Fruit fly (Drosophila melanogaster) whole organism, embryonic: ENCODE results near the gene jagn.
A peak's percentile ranks its signal among the peaks of the same experiment; 100 is the strongest.

Experiments
- Bdp1 ChIP-seq: fragments of 200-800 bp; sonication (Bioruptor generic); optimal IDR thresholded peaks from 3 replicates; lab custom pipeline; 2016; ENCODE audit warnings: missing biosample characterization, missing genetic modification characterization
- Bteb2 ChIP-seq: fragments of 200-800 bp; sonication (Bioruptor generic); optimal IDR thresholded peaks from 2 replicates; lab custom pipeline; 2016; ENCODE audit warnings: missing biosample characterization, missing genetic modification characterization
- C15 ChIP-seq: fragments of 200-800 bp; sonication (Bioruptor generic); IDR thresholded peaks from 3 replicates; pipeline ENCODE4 v1.3.6; 2022; ENCODE audit warnings: missing biosample characterization, missing genetic modification characterization
- CG10147 ChIP-seq: fragments of 200-800 bp; sonication (Bioruptor generic); optimal IDR thresholded peaks from 2 replicates; lab custom pipeline; 2019; ENCODE audit warnings: missing biosample characterization, mild to moderate bottlenecking, missing genetic modification characterization, moderate library complexity
- CG10543 ChIP-seq: fragments of 200-800 bp; sonication (Bioruptor generic); optimal IDR thresholded peaks from 3 replicates; lab custom pipeline; 2017; ENCODE audit warnings: missing biosample characterization, mild to moderate bottlenecking, missing genetic modification characterization, moderate library complexity
- CG10565 ChIP-seq: fragments of 200-800 bp; sonication (Bioruptor generic); optimal IDR thresholded peaks from 3 replicates; lab custom pipeline; 2016; ENCODE audit warnings: missing biosample characterization, mild to moderate bottlenecking, missing genetic modification characterization
- CG11504 ChIP-seq: fragments of 200-800 bp; sonication (Bioruptor generic); optimal IDR thresholded peaks from 3 replicates; lab custom pipeline; 2019; ENCODE audit warnings: missing biosample characterization, mild to moderate bottlenecking, missing genetic modification characterization, moderate library complexity
- CG12659 ChIP-seq: fragments of 200-800 bp; sonication (Bioruptor generic); optimal IDR thresholded peaks from 3 replicates; lab custom pipeline; 2017; ENCODE audit warnings: mild to moderate bottlenecking, missing biosample characterization, missing genetic modification reagents, missing genetic modification characterization
- CG12769 ChIP-seq: fragments of 200-800 bp; sonication (Bioruptor generic); optimal IDR thresholded peaks from 2 replicates; lab custom pipeline; 2019; ENCODE audit warnings: missing biosample characterization, mild to moderate bottlenecking, missing genetic modification characterization, moderate library complexity
- CG12942 ChIP-seq: fragments of 200-800 bp; sonication (Bioruptor generic); optimal IDR thresholded peaks from 3 replicates; lab custom pipeline; 2016; ENCODE audit warnings: missing biosample characterization, missing genetic modification characterization
- CG13287 ChIP-seq: fragments of 200-800 bp; sonication (Bioruptor generic); IDR thresholded peaks from 2 replicates; pipeline ENCODE4 v1.3.6; 2022; ENCODE audit warnings: missing biosample characterization, missing genetic modification characterization; ENCODE audit not compliant: partially characterized antibody
- CG13296 ChIP-seq: fragments of 200-800 bp; sonication (Bioruptor generic); optimal IDR thresholded peaks from 3 replicates; lab custom pipeline; 2018; ENCODE audit warnings: missing biosample characterization, mild to moderate bottlenecking, missing genetic modification characterization
- CG1647 ChIP-seq: fragments of 200-800 bp; sonication (Bioruptor generic); optimal IDR thresholded peaks from 3 replicates; lab custom pipeline; 2016; ENCODE audit warnings: missing biosample characterization, missing genetic modification characterization
- CG16779 ChIP-seq: fragments of 200-800 bp; sonication (Bioruptor generic); IDR thresholded peaks from 2 replicates; pipeline ENCODE4 v1.3.6; 2022; ENCODE audit warnings: missing biosample characterization, missing genetic modification characterization
- CG16863 ChIP-seq: fragments of 200-800 bp; sonication (Bioruptor generic); optimal IDR thresholded peaks from 3 replicates; lab custom pipeline; 2016; ENCODE audit warnings: missing biosample characterization, missing genetic modification characterization
- CG17912 ChIP-seq: fragments of 200-800 bp; sonication (Bioruptor generic); optimal IDR thresholded peaks from 2 replicates; lab custom pipeline; 2018; ENCODE audit warnings: missing biosample characterization, mild to moderate bottlenecking, missing genetic modification characterization
- CG18262 ChIP-seq: fragments of 200-800 bp; optimal IDR thresholded peaks from 3 replicates; lab custom pipeline; 2019; ENCODE audit warnings: missing biosample characterization, mild to moderate bottlenecking, missing genetic modification characterization, moderate library complexity
- CG18619 ChIP-seq: fragments of 200-800 bp; sonication (Bioruptor generic); optimal IDR thresholded peaks from 3 replicates; lab custom pipeline; 2017; ENCODE audit warnings: missing biosample characterization, mild to moderate bottlenecking, missing genetic modification characterization
- CG30431 ChIP-seq: fragments of 200-800 bp; sonication (Bioruptor generic); optimal IDR thresholded peaks from 2 replicates; lab custom pipeline; 2017; ENCODE audit warnings: missing biosample characterization, missing genetic modification characterization
- CG3281 ChIP-seq: fragments of 200-800 bp; sonication (Bioruptor generic); optimal IDR thresholded peaks from 3 replicates; lab custom pipeline; 2017; ENCODE audit warnings: missing biosample characterization, mild to moderate bottlenecking, missing genetic modification characterization
- CG4282 ChIP-seq: fragments of 200-800 bp; sonication (Bioruptor generic); optimal IDR thresholded peaks from 2 replicates; lab custom pipeline; 2016; ENCODE audit warnings: missing biosample characterization, missing genetic modification characterization
- CG4707 ChIP-seq: fragments of 200-800 bp; sonication (Bioruptor generic); optimal IDR thresholded peaks from 2 replicates; lab custom pipeline; 2018; ENCODE audit warnings: missing biosample characterization, mild to moderate bottlenecking, missing genetic modification characterization, moderate library complexity
- CG6683 ChIP-seq: fragments of 200-800 bp; sonication (Bioruptor generic); optimal IDR thresholded peaks from 2 replicates; lab custom pipeline; 2017; ENCODE audit warnings: missing biosample characterization, mild to moderate bottlenecking, missing genetic modification characterization, missing genetic modification reagents
- CG7745 ChIP-seq: fragments of 200-800 bp; sonication (Bioruptor generic); optimal IDR thresholded peaks from 2 replicates; lab custom pipeline; 2018; ENCODE audit warnings: missing biosample characterization, mild to moderate bottlenecking, missing genetic modification characterization, moderate library complexity
- Chrac-16 ChIP-seq: fragments of 200-800 bp; sonication (Bioruptor generic); optimal IDR thresholded peaks from 3 replicates; lab custom pipeline; 2016; ENCODE audit warnings: missing biosample characterization, missing genetic modification characterization
- D ChIP-seq, 2 experiments: fragments of 200-800 bp in 1 of 2; fragments of >200 bp in 1 of 2; sonication (Bioruptor generic) in 1 of 2; optimal IDR thresholded peaks; 2 replicates in 1 of 2; 3 replicates in 1 of 2; lab custom pipeline; 2017; ENCODE audit warnings: mild to moderate bottlenecking in 1 of 2, missing biosample characterization in 1 of 2, missing genetic modification characterization in 1 of 2, missing genetic modification reagents in 1 of 2
- D19A ChIP-seq: fragments of 200-800 bp; optimal IDR thresholded peaks from 3 replicates; lab custom pipeline; 2019; ENCODE audit warnings: missing biosample characterization, mild to moderate bottlenecking, missing genetic modification characterization, moderate library complexity
- Deaf1 ChIP-seq: fragments of 200-800 bp; optimal IDR thresholded peaks from 3 replicates; lab custom pipeline; 2019; ENCODE audit warnings: missing biosample characterization, mild to moderate bottlenecking, missing genetic modification characterization, moderate library complexity
- Dp ChIP-seq: fragments of 200-800 bp; sonication (Bioruptor generic); optimal IDR thresholded peaks from 2 replicates; lab custom pipeline; 2018; ENCODE audit warnings: missing biosample characterization, mild to moderate bottlenecking, missing genetic modification characterization, moderate library complexity
- GATAe ChIP-seq: fragments of 200-800 bp; sonication (Bioruptor generic); conservative IDR thresholded peaks from 2 replicates; pipeline ENCODE4 v1.3.6; 2022; ENCODE audit warnings: missing biosample characterization, missing genetic modification characterization
- HLHmδ ChIP-seq: fragments of 200-800 bp; sonication (Bioruptor generic); optimal IDR thresholded peaks from 2 replicates; lab custom pipeline; 2018; ENCODE audit warnings: missing biosample characterization, mild to moderate bottlenecking, missing genetic modification characterization, moderate library complexity
- Lim3 ChIP-seq: fragments of 200-800 bp; sonication (Bioruptor generic); IDR thresholded peaks from 2 replicates; pipeline ENCODE4 v1.3.6; 2022; ENCODE audit warnings: missing biosample characterization, missing genetic modification characterization
- MTF-1 ChIP-seq: fragments of 200-800 bp; sonication (Bioruptor generic); optimal IDR thresholded peaks from 2 replicates; lab custom pipeline; 2018; ENCODE audit warnings: missing biosample characterization, mild to moderate bottlenecking, missing genetic modification characterization, borderline replicate concordance
- Mrtf ChIP-seq: fragments of 200-800 bp; sonication (Bioruptor generic); IDR thresholded peaks from 3 replicates; pipeline ENCODE4 v1.3.6; 2022; ENCODE audit warnings: missing biosample characterization, missing genetic modification characterization
- Neu2 ChIP-seq: fragments of 200-800 bp; sonication (Bioruptor generic); optimal IDR thresholded peaks from 3 replicates; lab custom pipeline; 2016; ENCODE audit warnings: missing biosample characterization, missing genetic modification characterization, borderline replicate concordance
- Pdp1 ChIP-seq, 2 experiments: fragments of 200-800 bp; sonication (Bioruptor generic); optimal IDR thresholded peaks; 3 replicates each; lab custom pipeline; 2016; ENCODE audit warnings: missing biosample characterization in 2 of 2, missing genetic modification characterization in 2 of 2, mild to moderate bottlenecking in 1 of 2, moderate library complexity in 1 of 2
- Sin3A ChIP-seq: fragments of >200 bp; optimal IDR thresholded peaks from 2 replicates; lab custom pipeline; 2018
- Taf1 ChIP-seq: fragments of 200-800 bp; sonication (Bioruptor generic); IDR thresholded peaks from 2 replicates; pipeline ENCODE4 v1.3.6; 2022; ENCODE audit warnings: missing biosample characterization, missing genetic modification characterization
- Vsx1 ChIP-seq: fragments of 200-800 bp; sonication (Bioruptor generic); optimal IDR thresholded peaks from 2 replicates; lab custom pipeline; 2017; ENCODE audit warnings: missing biosample characterization, mild to moderate bottlenecking, missing genetic modification characterization, missing genetic modification reagents
- dati ChIP-seq: fragments of 200-800 bp; sonication (Bioruptor generic); IDR thresholded peaks from 2 replicates; pipeline ENCODE4 v1.3.6; 2022; ENCODE audit warnings: missing biosample characterization, missing genetic modification characterization
- ems ChIP-seq: fragments of 200-800 bp; sonication (Bioruptor generic); optimal IDR thresholded peaks from 3 replicates; lab custom pipeline; 2016; ENCODE audit warnings: missing biosample characterization, missing genetic modification characterization
- fru ChIP-seq: fragments of >200 bp; optimal IDR thresholded peaks from 2 replicates; lab custom pipeline; 2017
- hbn ChIP-seq: fragments of 200-800 bp; sonication (Bioruptor generic); IDR thresholded peaks from 2 replicates; pipeline ENCODE4 v1.3.6; 2022; ENCODE audit warnings: missing biosample characterization, missing genetic modification characterization; ENCODE audit not compliant: partially characterized antibody
- jing ChIP-seq: fragments of 200-800 bp; sonication (Bioruptor generic); optimal IDR thresholded peaks from 2 replicates; lab custom pipeline; 2018; ENCODE audit warnings: missing biosample characterization, mild to moderate bottlenecking, missing genetic modification characterization
- maf-S ChIP-seq: fragments of 200-800 bp; sonication (Bioruptor generic); optimal IDR thresholded peaks from 2 replicates; lab custom pipeline; 2016; ENCODE audit warnings: missing biosample characterization, missing genetic modification characterization
- mld ChIP-seq: fragments of 200-800 bp; sonication (Bioruptor generic); IDR thresholded peaks from 3 replicates; pipeline ENCODE4 v1.3.6; 2022; ENCODE audit warnings: missing biosample characterization, missing genetic modification characterization; ENCODE audit not compliant: partially characterized antibody
- psq ChIP-seq: fragments of 200-800 bp; sonication (Bioruptor generic); optimal IDR thresholded peaks from 2 replicates; lab custom pipeline; 2017; ENCODE audit warnings: missing biosample characterization, missing genetic modification characterization
- repo ChIP-seq: fragments of 200-800 bp; sonication (Bioruptor generic); optimal IDR thresholded peaks from 2 replicates; lab custom pipeline; 2016; ENCODE audit warnings: missing biosample characterization, missing genetic modification characterization
- sens-2 ChIP-seq: fragments of 200-800 bp; sonication (Bioruptor generic); IDR thresholded peaks from 2 replicates; pipeline ENCODE4 v1.3.6; 2022; ENCODE audit warnings: missing biosample characterization, missing genetic modification characterization
- seq ChIP-seq: fragments of 200-800 bp; sonication (Bioruptor generic); IDR thresholded peaks from 2 replicates; pipeline ENCODE4 v1.3.6; 2022; ENCODE audit warnings: missing biosample characterization, missing genetic modification characterization
- sr ChIP-seq: fragments of 200-800 bp; sonication (Bioruptor generic); IDR thresholded peaks from 3 replicates; pipeline ENCODE4 v1.3.6; 2022; ENCODE audit warnings: missing biosample characterization, missing genetic modification characterization
- wor ChIP-seq: fragments of 200-800 bp; sonication (Bioruptor generic); IDR thresholded peaks from 2 replicates; pipeline ENCODE4 v1.3.6; 2022; ENCODE audit warnings: missing biosample characterization, missing genetic modification characterization

Gene jagn

dm6 chr3R:5821243-5821642 lies 42.1 kb downstream of the jagn start, which contains the start of gene Hpr1 (continued):
- TF ChIP-seq repo (GFP tag; lab: Kevin White, UChicago), result no peak
- no peak for TF ChIP-seq wor (GFP tag; lab: Robert Waterston, UW)
- no peak for TF ChIP-seq jing (GFP tag; lab: Kevin White, UChicago)
- no peak for TF ChIP-seq Deaf1 (tag; lab: Kevin White, UChicago)
- no peak for TF ChIP-seq sens-2 (GFP tag; lab: Robert Waterston, UW)
- no peak for TF ChIP-seq Bteb2 (GFP tag; lab: Kevin White, UChicago)
- TF ChIP-seq Sin3A (lab: Kevin White, UChicago), result no peak
- TF ChIP-seq CG12942 (GFP tag; lab: Kevin White, UChicago), result no peak
- TF ChIP-seq CG4707, result no peak
- no peak for TF ChIP-seq CG10565 (GFP tag; lab: Kevin White, UChicago)
- TF ChIP-seq CG3281, result no peak
- TF ChIP-seq CG17912, result no peak
- TF ChIP-seq Lim3, result no peak
- no peak for TF ChIP-seq D19A (tag; lab: Kevin White, UChicago)
- peak; percentile 89 for TF ChIP-seq Dp
- TF ChIP-seq Pdp1 (GFP tag; optimal IDR thresholded peaks at IDR 0.05; lab: Kevin White, UChicago), result no peak
- no peak for TF ChIP-seq CG13296
- TF ChIP-seq CG1647 (GFP tag; lab: Kevin White, UChicago), result no peak
- no peak for TF ChIP-seq fru (lab: Kevin White, UChicago)
- TF ChIP-seq MTF-1 (GFP tag; lab: Kevin White, UChicago), result no peak
- no peak for TF ChIP-seq mld (GFP tag; lab: Robert Waterston, UW)
- TF ChIP-seq CG16863 (GFP tag; lab: Kevin White, UChicago), result no peak
- no peak for TF ChIP-seq CG18619 (GFP tag; lab: Kevin White, UChicago)
- no peak for TF ChIP-seq D (optimal IDR thresholded peaks at IDR 0.05; lab: Kevin White, UChicago)
- no peak for TF ChIP-seq D (GFP tag; optimal IDR thresholded peaks at IDR 0.05; lab: Kevin White, UChicago)
- TF ChIP-seq CG18262 (tag; lab: Kevin White, UChicago), result no peak
- TF ChIP-seq seq (GFP tag; lab: Robert Waterston, UW), result no peak
- TF ChIP-seq CG11504 (tag; lab: Kevin White, UChicago), result no peak
- TF ChIP-seq CG12769 (tag; lab: Kevin White, UChicago), result no peak
- TF ChIP-seq GATAe (GFP tag; lab: Robert Waterston, UW), result no peak
- no peak for TF ChIP-seq sr
- peak; percentile 0 for TF ChIP-seq CG12659 (GFP tag; lab: Kevin White, UChicago)
- TF ChIP-seq Chrac-16 (GFP tag; lab: Kevin White, UChicago), result no peak
- no peak for TF ChIP-seq CG30431 (GFP tag; lab: Kevin White, UChicago)
- no peak for TF ChIP-seq Vsx1 (GFP tag; lab: Kevin White, UChicago)
- TF ChIP-seq CG10147 (GFP tag; lab: Kevin White, UChicago), result no peak
- TF ChIP-seq HLHmδ (GFP tag; lab: Kevin White, UChicago), result no peak
- TF ChIP-seq Bdp1, result no peak
- TF ChIP-seq Neu2 (GFP tag; lab: Kevin White, UChicago), result no peak
- TF ChIP-seq CG13287 (GFP tag; lab: Robert Waterston, UW), result peak; percentile 61
- no peak for TF ChIP-seq Mrtf (GFP tag; lab: Robert Waterston, UW)
- no peak for TF ChIP-seq maf-S
- no peak for TF ChIP-seq CG6683 (GFP tag; lab: Kevin White, UChicago)
- TF ChIP-seq CG4282 (GFP tag; lab: Kevin White, UChicago), result no peak
- no peak for TF ChIP-seq CG16779 (GFP tag; lab: Robert Waterston, UW)
- TF ChIP-seq CG7745 (tag; lab: Kevin White, UChicago), result no peak
- no peak for TF ChIP-seq ems (GFP tag; lab: Kevin White, UChicago)
- no peak for TF ChIP-seq psq (GFP tag; lab: Kevin White, UChicago)
- TF ChIP-seq hbn (GFP tag; lab: Robert Waterston, UW), result no peak; the same call in 1 of the 2 replicates
- TF ChIP-seq CG10543 (GFP tag; lab: Kevin White, UChicago), result no peak
- TF ChIP-seq dati, result no peak
- no peak for TF ChIP-seq C15 (GFP tag; lab: Robert Waterston, UW)
- TF ChIP-seq Taf1 (GFP tag; lab: Robert Waterston, UW), result no peak
